Worm (Caenorhabditis elegans): ENCODE results near the gene M163.5.

The M163.5 gene

DNA sequence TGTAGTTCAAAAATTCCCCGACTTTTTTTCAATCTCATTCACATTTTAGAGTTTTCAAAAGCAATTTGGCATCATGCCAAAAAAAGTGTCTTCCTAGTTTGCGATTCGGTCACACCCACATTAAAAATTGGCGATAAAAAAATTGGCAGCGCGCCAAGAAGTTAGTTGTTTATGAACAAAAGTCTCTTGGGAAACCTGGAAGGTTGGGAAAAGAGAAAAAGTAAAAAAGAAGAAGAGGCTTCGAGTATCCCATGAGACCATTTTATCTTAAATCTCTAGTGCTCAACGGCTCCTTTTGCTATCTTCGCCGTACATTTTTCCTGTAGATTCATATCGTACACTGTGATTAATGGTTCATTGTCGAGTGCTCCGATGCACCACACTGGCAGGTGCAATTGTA, 14.0 kb downstream of the M163.5 start:
- TF ChIP-seq elt-3 (tag; optimal IDR thresholded peaks at IDR 0.05) (no peak), cnd-1 (tag; optimal IDR thresholded peaks at IDR 0.05) (no peak), ham-2 (GFP tag; optimal IDR thresholded peaks at IDR 0.05) (no peak), ztf-11 (tag; optimal IDR thresholded peaks at IDR 0.05) (no peak), ceh-83 (GFP tag; optimal IDR thresholded peaks at IDR 0.05) (no peak), unc-62 (GFP tag; optimal IDR thresholded peaks at IDR 0.05) (no peak), nhr-28 (tag; optimal IDR thresholded peaks at IDR 0.05) (no peak), nhr-237 (tag; optimal IDR thresholded peaks at IDR 0.05) (no peak), sptf-1 (tag; optimal IDR thresholded peaks at IDR 0.05) (no peak), lin-13 (tag; optimal IDR thresholded peaks at IDR 0.05) (no peak), mls-2 (tag; optimal IDR thresholded peaks at IDR 0.05) (no peak), nhr-76 (tag; optimal IDR thresholded peaks at IDR 0.05) (no peak), bed-3 (GFP tag; optimal IDR thresholded peaks at IDR 0.05) (no peak), zip-8 (tag; optimal IDR thresholded peaks at IDR 0.05) (no peak), nhr-12 (tag; optimal IDR thresholded peaks at IDR 0.05) (no peak), ceh-43 (GFP tag; optimal IDR thresholded peaks at IDR 0.05) (no peak), lsy-2 (tag; optimal IDR thresholded peaks at IDR 0.05) (no peak), ces-1 (GFP tag; optimal IDR thresholded peaks at IDR 0.05) (no peak)

DNA sequence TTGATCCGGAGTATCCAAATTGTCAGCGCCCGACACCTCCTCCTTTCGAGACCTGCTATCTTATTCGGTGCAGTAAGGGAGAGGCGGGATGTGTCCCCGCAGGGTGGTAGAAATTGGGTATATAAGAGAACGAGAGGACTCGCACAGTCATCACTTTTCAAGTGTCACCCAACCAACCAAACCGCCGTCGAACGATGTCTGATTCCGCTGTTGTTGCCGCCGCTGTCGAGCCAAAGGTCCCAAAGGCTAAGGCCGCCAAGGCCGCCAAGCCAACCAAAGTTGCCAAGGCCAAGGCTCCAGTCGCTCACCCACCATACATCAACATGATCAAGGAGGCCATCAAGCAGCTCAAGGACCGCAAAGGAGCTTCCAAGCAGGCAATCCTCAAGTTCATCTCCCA, 16.1 kb downstream of the M163.5 start, which contains the start of gene his-24:
Gene his-24 (plus strand): TSS at position 150 of the 400 bp plus-strand sequence.
- TF ChIP-seq lin-32 (GFP tag; optimal IDR thresholded peaks at IDR 0.05) = peak; percentile 5
- peak; percentile 44 for TF ChIP-seq lsy-2 (tag; optimal IDR thresholded peaks at IDR 0.05)
- TF ChIP-seq ceh-43 (GFP tag; optimal IDR thresholded peaks at IDR 0.05) = no peak
- no peak for TF ChIP-seq flh-1 (GFP tag; optimal IDR thresholded peaks at IDR 0.05)
- TF ChIP-seq elt-1 (tag; optimal IDR thresholded peaks at IDR 0.05; ENCODE audit: borderline replicate concordance, insufficient read depth) = no peak
- TF ChIP-seq unc-39 (tag; optimal IDR thresholded peaks at IDR 0.05) = no peak
- peak; percentile 38 for TF ChIP-seq sptf-1 (tag; optimal IDR thresholded peaks at IDR 0.05)
- peak; percentile 61 for TF ChIP-seq ceh-39 (tag; optimal IDR thresholded peaks at IDR 0.05)
- peak; percentile 64 for TF ChIP-seq ztf-11 (tag; optimal IDR thresholded peaks at IDR 0.05)
- no peak for TF ChIP-seq tbx-8 (GFP tag; optimal IDR thresholded peaks at IDR 0.05)
- no peak for TF ChIP-seq blmp-1 (tag; optimal IDR thresholded peaks at IDR 0.05)
- peak; percentile 51 for TF ChIP-seq ceh-83 (GFP tag; optimal IDR thresholded peaks at IDR 0.05)
- peak; percentile 37 for TF ChIP-seq ces-1 (GFP tag; optimal IDR thresholded peaks at IDR 0.05)
- peak; percentile 59 for TF ChIP-seq cnd-1 (tag; optimal IDR thresholded peaks at IDR 0.05)
- TF ChIP-seq bed-3 (GFP tag; optimal IDR thresholded peaks at IDR 0.05) = no peak
- no peak for TF ChIP-seq nhr-2 (tag; optimal IDR thresholded peaks at IDR 0.05)
- TF ChIP-seq nhr-237 (tag; optimal IDR thresholded peaks at IDR 0.05) = no peak
- no peak for TF ChIP-seq sem-2 (GFP tag; optimal IDR thresholded peaks at IDR 0.05)
- TF ChIP-seq elt-3 (tag; optimal IDR thresholded peaks at IDR 0.05) = no peak
- peak; percentile 66 for TF ChIP-seq pha-4 (tag; optimal IDR thresholded peaks at IDR 0.05)
- TF ChIP-seq M03D4.4 (tag; optimal IDR thresholded peaks at IDR 0.05) = peak; percentile 36
- peak; percentile 75 for TF ChIP-seq lin-13 (tag; optimal IDR thresholded peaks at IDR 0.05)
- TF ChIP-seq mep-1 (tag; optimal IDR thresholded peaks at IDR 0.05) = peak; percentile 87
- no peak for TF ChIP-seq snpc-4 (tag; optimal IDR thresholded peaks at IDR 0.05)
- peak; percentile 6 for TF ChIP-seq zip-8 (tag; optimal IDR thresholded peaks at IDR 0.05)
- peak; percentile 35 for TF ChIP-seq hlh-1 (tag; optimal IDR thresholded peaks at IDR 0.05)
- TF ChIP-seq drap-1 (GFP tag; optimal IDR thresholded peaks at IDR 0.05) = peak; percentile 25
- peak; percentile 26 for TF ChIP-seq unc-120 (tag; optimal IDR thresholded peaks at IDR 0.05; ENCODE audit: poor library complexity, severe bottlenecking)
- no peak for TF ChIP-seq nhr-28 (tag; optimal IDR thresholded peaks at IDR 0.05)
- peak; percentile 47 for TF ChIP-seq mls-2 (tag; optimal IDR thresholded peaks at IDR 0.05)
- no peak for TF ChIP-seq ham-2 (GFP tag; optimal IDR thresholded peaks at IDR 0.05)
- no peak for TF ChIP-seq nhr-76 (tag; optimal IDR thresholded peaks at IDR 0.05)
- peak; percentile 29 for TF ChIP-seq unc-62 (GFP tag; optimal IDR thresholded peaks at IDR 0.05)
- no peak for TF ChIP-seq mab-5 (tag; optimal IDR thresholded peaks at IDR 0.05)
- no peak for TF ChIP-seq nhr-12 (tag; optimal IDR thresholded peaks at IDR 0.05)

DNA sequence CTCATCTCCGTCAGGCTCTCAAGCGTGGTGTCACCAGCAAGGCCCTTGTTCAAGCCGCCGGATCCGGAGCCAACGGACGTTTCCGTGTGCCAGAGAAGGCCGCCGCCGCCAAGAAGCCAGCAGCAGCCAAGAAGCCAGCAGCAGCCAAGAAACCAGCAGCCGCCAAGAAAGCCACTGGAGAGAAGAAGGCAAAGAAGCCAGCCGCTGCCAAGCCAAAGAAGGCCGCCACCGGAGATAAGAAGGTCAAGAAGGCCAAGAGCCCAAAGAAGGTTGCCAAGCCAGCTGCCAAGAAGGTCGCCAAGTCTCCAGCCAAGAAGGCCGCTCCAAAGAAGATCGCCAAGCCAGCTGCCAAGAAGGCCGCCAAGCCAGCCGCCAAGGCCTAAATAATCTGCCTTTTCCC, 16.6 kb downstream of the M163.5 start:
- TF ChIP-seq bed-3 (GFP tag; optimal IDR thresholded peaks at IDR 0.05) (no peak), ceh-83 (GFP tag; optimal IDR thresholded peaks at IDR 0.05) (no peak), ham-2 (GFP tag; optimal IDR thresholded peaks at IDR 0.05) (no peak), zip-8 (tag; optimal IDR thresholded peaks at IDR 0.05) (no peak), lin-13 (tag; optimal IDR thresholded peaks at IDR 0.05) (no peak), mls-2 (tag; optimal IDR thresholded peaks at IDR 0.05) (no peak), tbx-8 (GFP tag; optimal IDR thresholded peaks at IDR 0.05) (no peak), lin-32 (GFP tag; optimal IDR thresholded peaks at IDR 0.05) (no peak), unc-62 (GFP tag; optimal IDR thresholded peaks at IDR 0.05) (no peak), drap-1 (GFP tag; optimal IDR thresholded peaks at IDR 0.05) (no peak)
